Fruit fly (Drosophila melanogaster) whole organism, embryonic: Measurements from ENCODE around the gene sima.

Source experiments
- Aef1 ChIP-seq: fragments of 200-800 bp; sonication (Bioruptor generic); IDR thresholded peaks from 3 replicates; pipeline ENCODE4 v1.3.6; 2022; ENCODE audit warnings: missing biosample characterization, missing genetic modification characterization
- Atf-2 ChIP-seq: fragments of 200-800 bp; sonication (Bioruptor generic); optimal IDR thresholded peaks from 2 replicates; lab custom pipeline; 2016; ENCODE audit warnings: missing biosample characterization, missing genetic modification characterization
- Awh ChIP-seq: fragments of 200-800 bp; sonication (Bioruptor generic); IDR thresholded peaks from 2 replicates; pipeline ENCODE4, ENCODE4 v1.3.6; 2022; ENCODE audit warnings: missing biosample characterization, missing genetic modification characterization
- B-H2 ChIP-seq: fragments of 200-800 bp; sonication (Bioruptor generic); optimal IDR thresholded peaks from 2 replicates; lab custom pipeline; 2018; ENCODE audit warnings: missing biosample characterization, mild to moderate bottlenecking, missing genetic modification characterization
- BEAF-32 ChIP-seq: fragments of 200-800 bp; sonication (Bioruptor generic); optimal IDR thresholded peaks from 3 replicates; lab custom pipeline; 2017; ENCODE audit warnings: missing biosample characterization, missing genetic modification characterization, mild to moderate bottlenecking, moderate library complexity, missing genetic modification reagents
- BtbVII ChIP-seq: fragments of 200-800 bp; sonication (Bioruptor generic); optimal IDR thresholded peaks from 3 replicates; lab custom pipeline; 2017; ENCODE audit warnings: missing biosample characterization, mild to moderate bottlenecking, missing genetic modification characterization
- C15 ChIP-seq: fragments of 200-800 bp; sonication (Bioruptor generic); IDR thresholded peaks from 3 replicates; pipeline ENCODE4 v1.3.6; 2022; ENCODE audit warnings: missing biosample characterization, missing genetic modification characterization
- CG10431 ChIP-seq: fragments of 200-800 bp; sonication (Bioruptor generic); optimal IDR thresholded peaks from 3 replicates; lab custom pipeline; 2018; ENCODE audit warnings: missing biosample characterization, mild to moderate bottlenecking, missing genetic modification characterization
- CG10654 ChIP-seq: fragments of 200-800 bp; sonication (Bioruptor generic); optimal IDR thresholded peaks from 2 replicates; lab custom pipeline; 2016; ENCODE audit warnings: missing biosample characterization, missing genetic modification characterization
- CG11504 ChIP-seq: fragments of 200-800 bp; sonication (Bioruptor generic); optimal IDR thresholded peaks from 3 replicates; lab custom pipeline; 2019; ENCODE audit warnings: missing biosample characterization, mild to moderate bottlenecking, missing genetic modification characterization, moderate library complexity
- CG12071 ChIP-seq: fragments of 200-800 bp; sonication (Bioruptor generic); optimal IDR thresholded peaks from 3 replicates; lab custom pipeline; 2018; ENCODE audit warnings: missing biosample characterization, mild to moderate bottlenecking, missing genetic modification characterization
- CG12391 ChIP-seq: fragments of 200-800 bp; sonication (Bioruptor generic); optimal IDR thresholded peaks from 3 replicates; lab custom pipeline; 2018; ENCODE audit warnings: missing biosample characterization, mild to moderate bottlenecking, missing genetic modification characterization, moderate library complexity
- CG12769 ChIP-seq: fragments of 200-800 bp; sonication (Bioruptor generic); optimal IDR thresholded peaks from 2 replicates; lab custom pipeline; 2019; ENCODE audit warnings: missing biosample characterization, mild to moderate bottlenecking, missing genetic modification characterization, moderate library complexity
- CG13296 ChIP-seq: fragments of 200-800 bp; sonication (Bioruptor generic); optimal IDR thresholded peaks from 3 replicates; lab custom pipeline; 2018; ENCODE audit warnings: missing biosample characterization, mild to moderate bottlenecking, missing genetic modification characterization
- CG13424 ChIP-seq: fragments of 200-800 bp; sonication (Bioruptor generic); optimal IDR thresholded peaks from 2 replicates; lab custom pipeline; 2019; ENCODE audit warnings: missing biosample characterization, mild to moderate bottlenecking, missing genetic modification characterization, moderate library complexity
- CG15073 ChIP-seq: fragments of 200-800 bp; sonication (Bioruptor generic); optimal IDR thresholded peaks from 2 replicates; lab custom pipeline; 2016; ENCODE audit warnings: missing biosample characterization, missing genetic modification characterization
- CG15514 ChIP-seq: fragments of 200-800 bp; sonication (Bioruptor generic); optimal IDR thresholded peaks from 3 replicates; lab custom pipeline; 2017; ENCODE audit warnings: missing biosample characterization, missing genetic modification characterization, mild to moderate bottlenecking, moderate library complexity, missing genetic modification reagents
- CG15696 ChIP-seq: fragments of 200-800 bp; sonication (Bioruptor generic); optimal IDR thresholded peaks from 2 replicates; lab custom pipeline; 2019; ENCODE audit warnings: missing biosample characterization, mild to moderate bottlenecking, missing genetic modification characterization, moderate library complexity
- CG17612 ChIP-seq: fragments of 200-800 bp; sonication (Bioruptor generic); IDR thresholded peaks from 2 replicates; pipeline ENCODE4 v1.3.6; 2022; ENCODE audit warnings: missing biosample characterization, missing genetic modification characterization
- CG31388 ChIP-seq: fragments of 200-800 bp; sonication (Bioruptor generic); optimal IDR thresholded peaks from 2 replicates; lab custom pipeline; 2016; ENCODE audit warnings: missing biosample characterization, missing genetic modification characterization
- CG32532 ChIP-seq: fragments of 200-800 bp; sonication (Bioruptor generic); IDR thresholded peaks from 2 replicates; pipeline ENCODE4 v1.3.6; 2022; ENCODE audit warnings: missing biosample characterization, missing genetic modification characterization
- CG3407 ChIP-seq: fragments of 200-800 bp; sonication (Bioruptor generic); optimal IDR thresholded peaks from 2 replicates; lab custom pipeline; 2018; ENCODE audit warnings: missing biosample characterization, mild to moderate bottlenecking, missing genetic modification characterization
- Dbx ChIP-seq: fragments of 200-800 bp; sonication (Bioruptor generic); IDR thresholded peaks from 3 replicates; pipeline ENCODE4 v1.3.6; 2022; ENCODE audit warnings: missing biosample characterization, missing genetic modification characterization
- Drgx ChIP-seq: fragments of 200-800 bp; sonication (Bioruptor generic); IDR thresholded peaks from 2 replicates; pipeline ENCODE4 v1.3.6; 2022; ENCODE audit warnings: missing biosample characterization, missing genetic modification characterization
- Gsc ChIP-seq: fragments of 200-800 bp; sonication (Bioruptor generic); IDR thresholded peaks from 2 replicates; pipeline ENCODE4 v1.3.6; 2022; ENCODE audit warnings: missing biosample characterization, missing genetic modification characterization
- HLH3B ChIP-seq: fragments of 200-800 bp; sonication (Bioruptor generic); IDR thresholded peaks from 2 replicates; pipeline ENCODE4 v1.3.6; 2022; ENCODE audit warnings: missing biosample characterization, missing genetic modification characterization
- Lim3 ChIP-seq: fragments of 200-800 bp; sonication (Bioruptor generic); IDR thresholded peaks from 2 replicates; pipeline ENCODE4 v1.3.6; 2022; ENCODE audit warnings: missing biosample characterization, missing genetic modification characterization
- Meics ChIP-seq: fragments of 200-800 bp; sonication (Bioruptor generic); optimal IDR thresholded peaks from 2 replicates; lab custom pipeline; 2017; ENCODE audit warnings: missing biosample characterization, mild to moderate bottlenecking, missing genetic modification characterization
- Mrtf ChIP-seq: fragments of 200-800 bp; sonication (Bioruptor generic); IDR thresholded peaks from 3 replicates; pipeline ENCODE4 v1.3.6; 2022; ENCODE audit warnings: missing biosample characterization, missing genetic modification characterization
- Sin3A ChIP-seq: fragments of >200 bp; optimal IDR thresholded peaks from 2 replicates; lab custom pipeline; 2018
- cg ChIP-seq: fragments of 200-800 bp; sonication (Bioruptor generic); optimal IDR thresholded peaks from 3 replicates; lab custom pipeline; 2019; ENCODE audit warnings: missing biosample characterization, mild to moderate bottlenecking, missing genetic modification characterization, moderate library complexity
- crp ChIP-seq, 2 experiments: fragments of 200-800 bp; sonication (Bioruptor generic); optimal IDR thresholded peaks; 2 replicates in 1 of 2; 3 replicates in 1 of 2; lab custom pipeline; 2017; ENCODE audit warnings: missing biosample characterization in 2 of 2, missing genetic modification characterization in 2 of 2, mild to moderate bottlenecking in 1 of 2, moderate library complexity in 1 of 2
- dimm ChIP-seq: fragments of 200-800 bp; sonication (Bioruptor generic); IDR thresholded peaks from 2 replicates; pipeline ENCODE4 v1.3.6; 2022; ENCODE audit warnings: missing biosample characterization, missing genetic modification characterization
- ftz-f1 ChIP-seq: fragments of 200-800 bp; sonication (Bioruptor generic); optimal IDR thresholded peaks from 2 replicates; lab custom pipeline; 2016; ENCODE audit warnings: missing biosample characterization, missing genetic modification characterization
- gem ChIP-seq: fragments of 200-800 bp; sonication (Bioruptor generic); optimal IDR thresholded peaks from 2 replicates; lab custom pipeline; 2019; ENCODE audit warnings: missing biosample characterization, mild to moderate bottlenecking, missing genetic modification characterization, moderate library complexity
- inv ChIP-seq: fragments of 200-800 bp; sonication (Bioruptor generic); IDR thresholded peaks from 2 replicates; pipeline ENCODE4 v1.3.6; 2022; ENCODE audit warnings: missing biosample characterization, missing genetic modification characterization; ENCODE audit not compliant: partially characterized antibody
- jing ChIP-seq: fragments of 200-800 bp; sonication (Bioruptor generic); optimal IDR thresholded peaks from 2 replicates; lab custom pipeline; 2018; ENCODE audit warnings: missing biosample characterization, mild to moderate bottlenecking, missing genetic modification characterization
- ken ChIP-seq: fragments of 200-800 bp; sonication (Bioruptor generic); IDR thresholded peaks from 3 replicates; pipeline ENCODE4 v1.3.6; 2022; ENCODE audit warnings: missing biosample characterization, missing genetic modification characterization
- lov ChIP-seq, 2 experiments: fragments of 200-800 bp in 1 of 2; fragments of >200 bp in 1 of 2; sonication (Bioruptor generic) in 1 of 2; IDR thresholded peaks in 1 of 2; optimal IDR thresholded peaks in 1 of 2; 2 replicates in 1 of 2; 3 replicates in 1 of 2; pipeline versions ENCODE4 v1.3.6 to Lab custom; 2017 to 2022; ENCODE audit warnings: missing biosample characterization in 1 of 2, missing genetic modification characterization in 1 of 2
- nerfin-2 ChIP-seq: fragments of 200-800 bp; sonication (Bioruptor generic); IDR thresholded peaks from 2 replicates; pipeline ENCODE4 v1.3.6; 2022; ENCODE audit warnings: missing biosample characterization, missing genetic modification characterization; ENCODE audit not compliant: partially characterized antibody
- nom ChIP-seq: fragments of 200-800 bp; sonication (Bioruptor generic); optimal IDR thresholded peaks from 2 replicates; lab custom pipeline; 2017; ENCODE audit warnings: missing biosample characterization, missing genetic modification characterization, mild to moderate bottlenecking, moderate library complexity, missing genetic modification reagents
- pan ChIP-seq, 4 experiments: fragments of >200 bp in 3 of 4; fragments of 200-800 bp in 1 of 4; sonication (Bioruptor generic) in 1 of 4; optimal IDR thresholded peaks in 3 of 4; IDR thresholded peaks in 1 of 4; 2 replicates each; pipeline versions ENCODE4 v1.3.6 to Lab custom; 2017 to 2022; ENCODE audit warnings: missing biosample characterization in 2 of 4, missing genetic modification characterization in 2 of 4, mixed read lengths in 1 of 4
- psq ChIP-seq: fragments of 200-800 bp; sonication (Bioruptor generic); optimal IDR thresholded peaks from 2 replicates; lab custom pipeline; 2017; ENCODE audit warnings: missing biosample characterization, missing genetic modification characterization
- slp2 ChIP-seq: fragments of 200-800 bp; sonication (Bioruptor generic); optimal IDR thresholded peaks from 2 replicates; lab custom pipeline; 2016; ENCODE audit warnings: missing biosample characterization, missing genetic modification characterization
- tup ChIP-seq: fragments of 200-800 bp; sonication (Bioruptor generic); optimal IDR thresholded peaks from 2 replicates; lab custom pipeline; 2016; ENCODE audit warnings: missing biosample characterization, mild to moderate bottlenecking, missing genetic modification characterization, moderate library complexity
- unpg ChIP-seq: fragments of 200-800 bp; sonication (Bioruptor generic); optimal IDR thresholded peaks from 3 replicates; lab custom pipeline; 2018; ENCODE audit warnings: missing biosample characterization, mild to moderate bottlenecking, missing genetic modification characterization, moderate library complexity
- vfl ChIP-seq: fragments of 200-800 bp; sonication (Bioruptor generic); optimal IDR thresholded peaks from 2 replicates; lab custom pipeline; 2016; ENCODE audit warnings: missing biosample characterization, missing genetic modification characterization

The sima gene

DNA sequence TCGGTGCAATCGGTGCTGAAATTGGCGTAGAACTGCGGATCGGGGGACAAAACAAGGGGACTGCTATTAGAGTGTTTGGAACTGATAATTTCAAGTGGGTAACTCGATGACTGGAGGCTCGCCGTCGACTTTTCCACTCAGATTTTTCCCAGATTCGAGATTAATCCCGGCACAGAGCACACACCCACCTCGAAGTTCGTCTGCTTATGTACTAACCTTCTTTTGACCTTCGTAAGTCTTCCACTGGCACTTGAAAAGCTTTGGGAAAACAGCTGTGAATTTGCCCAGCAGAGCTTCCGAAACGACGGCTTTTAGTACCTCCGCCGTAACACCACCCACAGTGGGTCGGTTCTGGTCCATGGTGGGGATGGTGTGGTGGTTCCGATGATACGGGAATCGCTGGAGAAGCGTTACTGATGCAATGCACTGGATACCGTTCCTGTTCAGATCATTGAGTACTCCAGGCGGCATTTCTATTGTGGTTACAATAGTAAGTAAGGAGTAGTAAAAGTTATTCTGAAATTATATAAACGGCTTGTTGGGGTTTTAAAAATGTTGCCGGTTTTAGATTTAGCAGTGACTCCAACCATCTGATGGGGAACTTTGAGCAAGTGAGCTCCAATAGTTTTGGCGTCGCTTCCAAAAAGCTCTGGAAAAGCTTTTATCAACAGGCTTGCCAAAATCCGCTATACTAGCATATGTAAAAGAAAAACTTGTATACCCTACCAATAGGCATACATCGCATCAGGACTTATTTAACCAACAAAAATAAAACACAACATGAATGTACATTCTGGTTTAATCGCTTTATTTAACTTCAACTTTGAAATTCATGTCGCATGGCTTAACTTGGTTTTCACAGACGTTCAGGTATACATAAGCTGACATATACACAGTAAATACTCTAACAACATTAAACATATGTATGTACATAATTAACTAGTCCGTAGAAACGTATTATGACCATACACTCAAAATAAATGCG lies 76.2 kb downstream of the sima start, which contains the start of gene Tpi (continued):
- TF ChIP-seq CG11504 (no peak), Gsc (no peak), CG12391 (tag; lab: Kevin White, UChicago) (no peak), CG15696 (tag; lab: Kevin White, UChicago) (no peak), C15 (GFP tag; lab: Robert Waterston, UW) (no peak), CG32532 (GFP tag; lab: Robert Waterston, UW) (peak; percentile 50; the same call in 1 of the 2 replicates), psq (no peak), nerfin-2 (GFP tag; lab: Robert Waterston, UW) (no peak), CG15073 (GFP tag; lab: Kevin White, UChicago) (no peak), pan (optimal IDR thresholded peaks at IDR 0.05; lab: Kevin White, UChicago) (no peak), pan (GFP tag; optimal IDR thresholded peaks at IDR 0.05 in 1 of 2, IDR thresholded peaks at IDR 0.05 in 1 of 2) (peak in 1 of 2 experiments; percentile 28), tup (GFP tag; lab: Kevin White, UChicago) (no peak), lov (optimal IDR thresholded peaks at IDR 0.05; lab: Kevin White, UChicago) (no peak), lov (GFP tag; IDR thresholded peaks at IDR 0.05; lab: Robert Waterston, UW) (no peak), CG17612 (no peak), CG3407 (GFP tag; lab: Kevin White, UChicago) (no peak), jing (GFP tag; lab: Kevin White, UChicago) (no peak), BtbVII (peak; percentile 9), CG12071 (peak; percentile 2), inv (no peak), CG31388 (GFP tag; lab: Kevin White, UChicago) (no peak), CG13424 (peak; percentile 38), unpg (GFP tag; lab: Kevin White, UChicago) (peak; percentile 62), CG10654 (GFP tag; lab: Kevin White, UChicago) (no peak), Mrtf (GFP tag; lab: Robert Waterston, UW) (no peak), vfl (GFP tag; lab: Kevin White, UChicago) (no peak), cg (GFP tag; lab: Kevin White, UChicago) (no peak), CG15514 (GFP tag; lab: Kevin White, UChicago) (peak; percentile 76), HLH3B (GFP tag; lab: Robert Waterston, UW) (no peak), Meics (GFP tag; lab: Kevin White, UChicago) (peak; percentile 8), ftz-f1 (GFP tag; lab: Kevin White, UChicago) (peak; percentile 84), Sin3A (lab: Kevin White, UChicago) (no peak), nom (no peak), CG12769 (tag; lab: Kevin White, UChicago) (no peak), crp (GFP tag; optimal IDR thresholded peaks at IDR 0.05; lab: Kevin White, UChicago) (peak in 1 of 2 experiments; percentile 87), B-H2 (GFP tag; lab: Kevin White, UChicago) (no peak), dimm (GFP tag; lab: Robert Waterston, UW) (no peak), Awh (GFP tag; lab: Robert Waterston, UW) (no peak), ken (GFP tag; lab: Robert Waterston, UW) (no peak), BEAF-32 (GFP tag; lab: Kevin White, UChicago) (peak; percentile 29), Aef1 (no peak), CG13296 (GFP tag; lab: Kevin White, UChicago) (no peak), CG10431 (no peak), Drgx (GFP tag; lab: Robert Waterston, UW) (no peak), Dbx (GFP tag; lab: Robert Waterston, UW) (no peak), Lim3 (GFP tag; lab: Robert Waterston, UW) (no peak), gem (tag; lab: Kevin White, UChicago) (no peak), Atf-2 (GFP tag; lab: Kevin White, UChicago) (no peak), slp2 (GFP tag; lab: Kevin White, UChicago) (no peak)
